Fruit fly (Drosophila melanogaster) whole organism, pupa: Measurements from ENCODE around the gene Abl.

Source experiments
- CG10348 ChIP-seq: fragments of 200-800 bp; sonication (Bioruptor generic); IDR thresholded peaks from 2 replicates; pipeline ENCODE4 v1.3.6; 2022; ENCODE audit warnings: missing biosample characterization, missing genetic modification characterization
- CG12605 ChIP-seq: fragments of 200-800 bp; sonication (Bioruptor generic); IDR thresholded peaks from 2 replicates; pipeline ENCODE4 v1.3.6; 2022; ENCODE audit warnings: missing biosample characterization, missing genetic modification characterization
- CG13204 ChIP-seq: fragments of 200-800 bp; sonication (Bioruptor generic); optimal IDR thresholded peaks from 2 replicates; lab custom pipeline; 2018; ENCODE audit warnings: missing biosample characterization, mild to moderate bottlenecking, missing genetic modification characterization, moderate library complexity
- CG14655 ChIP-seq: fragments of 200-800 bp; sonication (Bioruptor generic); optimal IDR thresholded peaks from 3 replicates; lab custom pipeline; 2017; ENCODE audit warnings: mild to moderate bottlenecking, missing biosample characterization, missing genetic modification reagents, missing genetic modification characterization
- CG15710 ChIP-seq: fragments of 200-800 bp; sonication (Bioruptor generic); optimal IDR thresholded peaks from 2 replicates; lab custom pipeline; 2018; ENCODE audit warnings: missing biosample characterization, mild to moderate bottlenecking, missing genetic modification characterization, moderate library complexity
- CG17806 ChIP-seq: fragments of 200-800 bp; sonication (Bioruptor generic); optimal IDR thresholded peaks from 2 replicates; lab custom pipeline; 2018; ENCODE audit warnings: missing biosample characterization, mild to moderate bottlenecking, missing genetic modification characterization, moderate library complexity
- CG32121 ChIP-seq: fragments of 200-800 bp; sonication (Bioruptor generic); IDR thresholded peaks from 2 replicates; pipeline ENCODE4 v1.3.6; 2022; ENCODE audit warnings: missing biosample characterization, missing genetic modification characterization
- CG4496 ChIP-seq: fragments of 200-800 bp; sonication (Bioruptor generic); IDR thresholded peaks from 3 replicates; pipeline ENCODE4 v1.3.6; 2022; ENCODE audit warnings: missing biosample characterization, missing genetic modification characterization
- CG8159 ChIP-seq: fragments of 200-800 bp; sonication (Bioruptor generic); optimal IDR thresholded peaks from 3 replicates; lab custom pipeline; 2018; ENCODE audit warnings: missing biosample characterization, mild to moderate bottlenecking, missing genetic modification characterization, moderate library complexity
- CG8301 ChIP-seq: fragments of 200-800 bp; sonication (Bioruptor generic); optimal IDR thresholded peaks from 2 replicates; lab custom pipeline; 2018; ENCODE audit warnings: missing biosample characterization, mild to moderate bottlenecking, missing genetic modification characterization
- CG9948 ChIP-seq: fragments of 200-800 bp; sonication (Bioruptor generic); optimal IDR thresholded peaks from 2 replicates; lab custom pipeline; 2018; ENCODE audit warnings: missing biosample characterization, mild to moderate bottlenecking, missing genetic modification characterization, moderate library complexity
- D1 ChIP-seq: fragments of 200-800 bp; sonication (Bioruptor generic); optimal IDR thresholded peaks from 2 replicates; lab custom pipeline; 2018; ENCODE audit warnings: missing biosample characterization, mild to moderate bottlenecking, missing genetic modification characterization, moderate library complexity
- EcR ChIP-seq: fragments of 200-800 bp; sonication (Bioruptor generic); optimal IDR thresholded peaks from 3 replicates; lab custom pipeline; 2019; ENCODE audit warnings: missing biosample characterization, missing genetic modification characterization, mild to moderate bottlenecking, moderate library complexity, missing genetic modification reagents
- Ets98B ChIP-seq: fragments of 200-800 bp; sonication (Bioruptor generic); IDR thresholded peaks from 2 replicates; pipeline ENCODE4 v1.3.6; 2022; ENCODE audit warnings: missing biosample characterization, missing genetic modification characterization
- Pif1A ChIP-seq: fragments of 200-800 bp; sonication (Bioruptor generic); optimal IDR thresholded peaks from 3 replicates; lab custom pipeline; 2016; ENCODE audit warnings: missing biosample characterization, missing genetic modification characterization
- Pif1B ChIP-seq: fragments of 200-800 bp; sonication (Bioruptor generic); optimal IDR thresholded peaks from 3 replicates; lab custom pipeline; 2016; ENCODE audit warnings: missing biosample characterization, missing genetic modification characterization
- fd96Ca ChIP-seq: fragments of 200-800 bp; sonication (Bioruptor generic); IDR thresholded peaks from 3 replicates; pipeline ENCODE4 v1.3.6; 2022; ENCODE audit warnings: missing biosample characterization, missing genetic modification characterization
- gl ChIP-seq: fragments of 200-800 bp; sonication (Bioruptor generic); optimal IDR thresholded peaks from 2 replicates; lab custom pipeline; 2018; ENCODE audit warnings: missing biosample characterization, mild to moderate bottlenecking, missing genetic modification characterization
- rn ChIP-seq: fragments of 200-800 bp; sonication (Bioruptor generic); IDR thresholded peaks from 2 replicates; pipeline ENCODE4 v1.3.6; 2022; ENCODE audit warnings: missing biosample characterization, missing genetic modification characterization

The Abl gene

dm6 chr3L:16569456-16569855 is 78.2 kb downstream of the Abl start:
- TF ChIP-seq CG13204 (GFP tag; lab: Kevin White, UChicago) (no peak), rn (GFP tag; lab: Robert Waterston, UW) (no peak), Ets98B (GFP tag; lab: Robert Waterston, UW) (no peak), fd96Ca (no peak), CG9948 (no peak), D1 (no peak), CG8301 (tag; lab: Kevin White, UChicago) (no peak), CG4496 (GFP tag; lab: Robert Waterston, UW) (no peak), CG10348 (GFP tag; lab: Robert Waterston, UW) (no peak), CG12605 (GFP tag; lab: Robert Waterston, UW) (no peak), EcR (GFP tag; lab: Kevin White, UChicago) (no peak), Pif1B (GFP tag; lab: Kevin White, UChicago) (no peak), CG15710 (tag; lab: Kevin White, UChicago) (no peak)

- TF ChIP-seq CG32121 (GFP tag; lab: Robert Waterston, UW) (0 out of 2 replicates have a peak, but pooled peaks have one; percentile 20), CG14655 (GFP tag; lab: Kevin White, UChicago) (peak; percentile 16), Pif1A (GFP tag; lab: Kevin White, UChicago) (no peak)
- TF ChIP-seq, all 21 proteins: peak for 2
Measured at dm6 chr3L:16567495-16567894, 80.2 kb downstream of the Abl start.

- TF ChIP-seq CG17806 (tag; lab: Kevin White, UChicago), result no peak
- TF ChIP-seq Pif1B (GFP tag; lab: Kevin White, UChicago), result no peak
- TF ChIP-seq Pif1A (GFP tag; lab: Kevin White, UChicago), result no peak
- no peak for TF ChIP-seq rn (GFP tag; lab: Robert Waterston, UW)
- TF ChIP-seq Ets98B (GFP tag; lab: Robert Waterston, UW), result no peak
- no peak for TF ChIP-seq EcR (GFP tag; lab: Kevin White, UChicago)
- TF ChIP-seq CG4496 (GFP tag; lab: Robert Waterston, UW), result no peak
- no peak for TF ChIP-seq CG32121 (GFP tag; lab: Robert Waterston, UW)
- no peak for TF ChIP-seq gl (tag; lab: Kevin White, UChicago)
- no peak for TF ChIP-seq fd96Ca
- TF ChIP-seq, all 21 proteins: peak for 0
Measured at dm6 chr3L:16566700-16567221, 80.9 kb downstream of the Abl start, which contains the start of gene UQCR-6.4L. TSS of gene UQCR-6.4L (plus strand) at chr3L:16566750.

- no peak for TF ChIP-seq CG8301 (tag; lab: Kevin White, UChicago)
- TF ChIP-seq CG10348 (GFP tag; lab: Robert Waterston, UW), result no peak
- TF ChIP-seq CG32121 (GFP tag; lab: Robert Waterston, UW), result no peak
- TF ChIP-seq CG4496 (GFP tag; lab: Robert Waterston, UW), result no peak
- no peak for TF ChIP-seq D1
- no peak for TF ChIP-seq fd96Ca
- no peak for TF ChIP-seq Pif1A (GFP tag; lab: Kevin White, UChicago)
- no peak for TF ChIP-seq CG13204 (GFP tag; lab: Kevin White, UChicago)
- no peak for TF ChIP-seq CG14655 (GFP tag; lab: Kevin White, UChicago)
- TF ChIP-seq CG9948, result no peak
- TF ChIP-seq gl (tag; lab: Kevin White, UChicago), result no peak
- TF ChIP-seq Ets98B (GFP tag; lab: Robert Waterston, UW), result no peak
- no peak for TF ChIP-seq CG8159
Measured at dm6 chr3L:16566093-16566492, 81.6 kb downstream of the Abl start.
